Fruit fly (Drosophila melanogaster) whole organism, prepupa: ENCODE data around the gene cdi.

Experiments used
- CG11294 ChIP-seq: fragments of 200-800 bp; sonication (Bioruptor generic); IDR thresholded peaks from 2 replicates; pipeline ENCODE4 v1.3.6; 2022; ENCODE audit warnings: missing biosample characterization, missing genetic modification characterization
- CG34406 ChIP-seq: fragments of 200-800 bp; sonication (Bioruptor generic); optimal IDR thresholded peaks from 3 replicates; lab custom pipeline; 2016; ENCODE audit warnings: missing biosample characterization, missing genetic modification characterization
- CG8319 ChIP-seq: fragments of 200-800 bp; sonication (Bioruptor generic); optimal IDR thresholded peaks from 3 replicates; lab custom pipeline; 2016; ENCODE audit warnings: missing biosample characterization, missing genetic modification characterization
- Eip93F ChIP-seq: fragments of 200-800 bp; sonication (Bioruptor generic); optimal IDR thresholded peaks from 2 replicates; lab custom pipeline; 2016; ENCODE audit warnings: missing biosample characterization, mild to moderate bottlenecking, missing genetic modification characterization
- Ets21C ChIP-seq: fragments of 200-800 bp; sonication (Bioruptor generic); optimal IDR thresholded peaks from 3 replicates; lab custom pipeline; 2016; ENCODE audit warnings: missing biosample characterization, missing genetic modification characterization
- Ets96B ChIP-seq: fragments of 200-800 bp; optimal IDR thresholded peaks from 2 replicates; lab custom pipeline; 2019; ENCODE audit warnings: missing biosample characterization, mild to moderate bottlenecking, missing genetic modification characterization, moderate library complexity
- Hr38 ChIP-seq: sonication (Bioruptor generic); optimal IDR thresholded peaks from 2 replicates; lab custom pipeline; 2016; ENCODE audit warnings: missing biosample characterization, missing genetic modification characterization
- acj6 ChIP-seq: fragments of 200-800 bp; sonication (Bioruptor generic); optimal IDR thresholded peaks from 3 replicates; lab custom pipeline; 2016; ENCODE audit warnings: missing biosample characterization, missing genetic modification characterization
- fd59A ChIP-seq: fragments of 200-800 bp; sonication (Bioruptor generic); optimal IDR thresholded peaks from 2 replicates; lab custom pipeline; 2017; ENCODE audit warnings: missing biosample characterization, mild to moderate bottlenecking, missing genetic modification characterization, missing genetic modification reagents
- lz ChIP-seq: fragments of 200-800 bp; sonication (Bioruptor generic); optimal IDR thresholded peaks from 3 replicates; lab custom pipeline; 2016; ENCODE audit warnings: missing biosample characterization, missing genetic modification characterization

DNA sequence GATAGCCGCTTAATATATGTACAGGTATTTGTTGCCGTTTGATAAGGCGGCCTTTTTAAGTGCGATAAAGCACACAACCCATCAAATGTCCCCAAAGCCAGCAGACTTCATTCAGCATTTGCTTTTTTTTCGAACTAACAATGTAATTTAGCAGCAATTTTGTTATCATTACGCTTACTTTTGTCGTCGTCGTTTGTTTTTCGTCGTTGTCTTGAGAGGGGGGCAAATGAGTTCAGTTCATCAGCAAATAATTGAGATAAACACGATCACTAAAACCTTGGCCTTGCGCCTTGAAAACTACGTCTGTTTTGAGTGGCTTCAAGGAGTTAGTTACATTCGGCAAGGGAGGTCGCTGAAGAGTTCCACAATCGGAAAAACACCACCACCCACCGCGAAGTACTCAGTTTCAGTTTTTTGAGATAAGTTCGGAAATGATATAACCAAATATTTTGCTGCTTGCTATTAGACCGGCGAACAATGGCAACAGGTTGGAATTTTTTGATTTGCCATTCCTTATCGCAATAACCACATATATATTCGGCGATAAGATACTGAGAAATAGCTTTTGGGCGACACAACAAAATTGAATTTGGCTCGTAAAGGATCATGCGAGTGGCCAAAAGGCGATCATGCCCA is 5.0 kb downstream of the cdi start:
- TF ChIP-seq CG8319 (no peak), lz (GFP tag; lab: Kevin White, UChicago) (no peak), fd59A (GFP tag; lab: Kevin White, UChicago) (no peak), Ets96B (tag; lab: Kevin White, UChicago) (no peak), Ets21C (no peak), CG11294 (GFP tag; lab: Robert Waterston, UW) (no peak), acj6 (GFP tag; lab: Kevin White, UChicago) (no peak), Hr38 (GFP tag; lab: Kevin White, UChicago) (no peak), Eip93F (GFP tag; lab: Kevin White, UChicago) (no peak), CG34406 (GFP tag; lab: Kevin White, UChicago) (no peak)
